Worm (Caenorhabditis elegans) whole organism, L3 larva: Measurements from ENCODE around the gene W03F9.9.

Experiments used
- fkh-10 ChIP-seq: sonication (generic microtip); optimal IDR thresholded peaks from 2 replicates; lab custom pipeline; 2017; ENCODE audit warnings: missing biosample characterization, missing genetic modification reagents, missing genetic modification characterization
- jun-1 ChIP-seq: fragments of 150-350 bp; optimal IDR thresholded peaks from 2 replicates; lab custom pipeline; 2014; ENCODE audit warnings: missing biosample characterization, missing genetic modification reagents, missing genetic modification characterization
- lin-39 ChIP-seq: fragments of 150-350 bp; optimal IDR thresholded peaks from 2 replicates; lab custom pipeline; 2018; ENCODE audit warnings: missing biosample characterization, missing genetic modification reagents, missing genetic modification characterization
- mml-1 ChIP-seq: fragments of 150-350 bp; sonication (generic microtip); optimal IDR thresholded peaks from 3 replicates; lab custom pipeline; 2014; ENCODE audit warnings: missing biosample characterization, missing genetic modification characterization
- nhr-23 ChIP-seq: fragments of 150-350 bp; optimal IDR thresholded peaks from 2 replicates; lab custom pipeline; 2014; ENCODE audit warnings: missing biosample characterization, missing genetic modification reagents, missing genetic modification characterization
- nhr-237 ChIP-seq: fragments of 150-350 bp; optimal IDR thresholded peaks from 2 replicates; lab custom pipeline; 2014; ENCODE audit warnings: missing biosample characterization, missing genetic modification characterization
- pha-4 ChIP-seq: fragments of 150-350 bp; optimal IDR thresholded peaks from 2 replicates; lab custom pipeline; 2014; ENCODE audit warnings: missing biosample characterization, missing genetic modification reagents, missing genetic modification characterization
- unc-62 ChIP-seq: fragments of 150-350 bp; sonication (generic microtip); optimal IDR thresholded peaks from 4 replicates; lab custom pipeline; 2014; ENCODE audit warnings: missing biosample characterization, missing genetic modification reagents, missing genetic modification characterization
- ztf-4 ChIP-seq: fragments of 150-350 bp; optimal IDR thresholded peaks from 2 replicates; lab custom pipeline; 2014; ENCODE audit warnings: missing biosample characterization, missing genetic modification characterization

- TF ChIP-seq unc-62 (GFP tag; lab: Kevin White, UChicago) (no peak), jun-1 (tag; lab: Kevin White, UChicago) (no peak), mml-1 (tag; lab: Kevin White, UChicago) (no peak), lin-39 (tag; lab: Kevin White, UChicago) (no peak), nhr-23 (tag; lab: Kevin White, UChicago) (no peak), ztf-4 (tag; lab: Kevin White, UChicago) (no peak), fkh-10 (GFP tag; lab: Kevin White, UChicago) (no peak), nhr-237 (tag; lab: Kevin White, UChicago) (no peak), pha-4 (tag; lab: Kevin White, UChicago) (no peak)
Measured at ce11 chrV:145694-146093, 7.0 kb downstream of the W03F9.9 start.
